Worm (Caenorhabditis elegans) whole organism, young adult: ENCODE measurements around the gene srab-22.

Experiments
- B0261.1 ChIP-seq: sonication (generic microtip); optimal IDR thresholded peaks from 2 replicates; lab custom pipeline; 2016; ENCODE audit warnings: mild to moderate bottlenecking, missing genetic modification characterization, moderate library complexity, missing compliant biosample characterization
- B0336.3 ChIP-seq: fragments of 200-800 bp; sonication (Bioruptor generic); IDR thresholded peaks from 2 replicates; pipeline ENCODE4 v1.3.6; 2022; ENCODE audit warnings: missing genetic modification characterization, missing compliant biosample characterization
- D2030.7 ChIP-seq: fragments of 200-800 bp; sonication (Bioruptor generic); IDR thresholded peaks from 2 replicates; pipeline ENCODE4 v1.3.6; 2022; ENCODE audit warnings: missing genetic modification reagents, missing genetic modification characterization, missing compliant biosample characterization
- F22D6.2 ChIP-seq: sonication (generic microtip); optimal IDR thresholded peaks from 2 replicates; lab custom pipeline; 2016; ENCODE audit warnings: mild to moderate bottlenecking, missing genetic modification characterization, missing compliant biosample characterization
- F49E8.2 ChIP-seq: sonication (generic microtip); optimal IDR thresholded peaks from 3 replicates; lab custom pipeline; 2017; ENCODE audit warnings: missing genetic modification characterization, mild to moderate bottlenecking, missing compliant biosample characterization, antibody characterized with exemption, moderate library complexity; ENCODE audit not compliant: insufficient read depth
- F55B11.4 ChIP-seq: sonication (generic microtip); optimal IDR thresholded peaks from 2 replicates; lab custom pipeline; 2016; ENCODE audit warnings: missing compliant biosample characterization, missing genetic modification characterization, borderline replicate concordance; ENCODE audit not compliant: insufficient read depth
- T26A5.8 ChIP-seq: sonication (generic microtip); optimal IDR thresholded peaks from 2 replicates; lab custom pipeline; 2016; ENCODE audit warnings: missing genetic modification characterization, missing compliant biosample characterization
- Y56A3A.18 ChIP-seq: fragments of 200-800 bp; sonication (Bioruptor generic); IDR thresholded peaks from 2 replicates; pipeline ENCODE4 v1.3.6; 2022; ENCODE audit warnings: missing genetic modification reagents, missing genetic modification characterization, missing compliant biosample characterization
- Y67H2A.10 ChIP-seq: fragments of 200-800 bp; sonication (Bioruptor generic); conservative IDR thresholded peaks from 2 replicates; pipeline ENCODE4 v1.3.6; 2022; ENCODE audit warnings: missing genetic modification reagents, missing genetic modification characterization, missing compliant biosample characterization
- ama-1 ChIP-seq, 3 experiments: fragments of 150-350 bp in 1 of 3; sonication (generic microtip) in 2 of 3; optimal IDR thresholded peaks; 2 replicates each; lab custom pipeline; 2014 to 2018; ENCODE audit warnings: missing biosample characterization in 2 of 3, missing genetic modification characterization in 2 of 3, missing genetic modification reagents in 2 of 3
- aptf-2 ChIP-seq: fragments of 200-800 bp; sonication (Bioruptor generic); conservative IDR thresholded peaks from 2 replicates; pipeline ENCODE4 v1.3.6; 2022; ENCODE audit warnings: missing genetic modification reagents, missing genetic modification characterization, missing compliant biosample characterization
- attf-3 ChIP-seq: fragments of 200-800 bp; sonication (Bioruptor generic); conservative IDR thresholded peaks from 2 replicates; pipeline ENCODE4 v1.3.6; 2022; ENCODE audit warnings: missing genetic modification reagents, missing genetic modification characterization, missing compliant biosample characterization
- attf-5 ChIP-seq: fragments of 200-800 bp; sonication (Bioruptor generic); optimal IDR thresholded peaks from 2 replicates; lab custom pipeline; 2018; ENCODE audit warnings: mild to moderate bottlenecking, missing genetic modification characterization, missing compliant biosample characterization
- cebp-2 ChIP-seq: fragments of 200-800 bp; sonication (Bioruptor generic); IDR thresholded peaks from 2 replicates; pipeline ENCODE4 v1.3.6; 2022; ENCODE audit warnings: missing genetic modification characterization, missing compliant biosample characterization
- ceh-79 ChIP-seq: sonication (generic microtip); optimal IDR thresholded peaks from 2 replicates; lab custom pipeline; 2017; ENCODE audit warnings: mild to moderate bottlenecking, missing genetic modification characterization, missing compliant biosample characterization
- die-1 ChIP-seq: sonication (generic microtip); optimal IDR thresholded peaks from 2 replicates; lab custom pipeline; 2016; ENCODE audit warnings: missing genotype, mild to moderate bottlenecking, missing genetic modification characterization, missing compliant biosample characterization
- egrh-3 ChIP-seq: fragments of 200-800 bp; sonication (Bioruptor generic); IDR thresholded peaks from 2 replicates; pipeline ENCODE4 v1.3.6; 2022; ENCODE audit warnings: missing genetic modification reagents, missing genetic modification characterization, missing compliant biosample characterization
- ekl-4 ChIP-seq: fragments of 200-800 bp; sonication (Bioruptor generic); IDR thresholded peaks from 2 replicates; pipeline ENCODE4 v1.3.6; 2022; ENCODE audit warnings: missing genetic modification reagents, missing genetic modification characterization, missing compliant biosample characterization
- hmg-1.2 ChIP-seq: fragments of 200-800 bp; sonication (Bioruptor generic); IDR thresholded peaks from 2 replicates; pipeline ENCODE4 v1.3.6; 2022; ENCODE audit warnings: missing genetic modification reagents, missing genetic modification characterization, missing compliant biosample characterization
- hmg-20 ChIP-seq: fragments of 200-800 bp; sonication (Bioruptor generic); IDR thresholded peaks from 2 replicates; pipeline ENCODE4 v1.3.6; 2022; ENCODE audit warnings: missing genetic modification reagents, missing genetic modification characterization, missing compliant biosample characterization
- lin-26 ChIP-seq: fragments of 200-800 bp; sonication (Bioruptor generic); IDR thresholded peaks from 2 replicates; pipeline ENCODE4 v1.3.6; 2022; ENCODE audit warnings: missing genetic modification reagents, missing genetic modification characterization, missing compliant biosample characterization
- lin-54 ChIP-seq: fragments of 200-800 bp; sonication (Bioruptor generic); optimal IDR thresholded peaks from 2 replicates; lab custom pipeline; 2018; ENCODE audit warnings: mild to moderate bottlenecking, missing genetic modification characterization, missing compliant biosample characterization
- lsl-1 ChIP-seq: fragments of 200-800 bp; sonication (Bioruptor generic); optimal IDR thresholded peaks from 2 replicates; lab custom pipeline; 2018; ENCODE audit warnings: mild to moderate bottlenecking, missing genetic modification characterization, moderate library complexity, missing compliant biosample characterization
- madf-10 ChIP-seq: sonication (generic microtip); optimal IDR thresholded peaks from 2 replicates; lab custom pipeline; 2016; ENCODE audit warnings: mild to moderate bottlenecking, missing genetic modification characterization, missing compliant biosample characterization
- madf-8 ChIP-seq: fragments of 200-800 bp; sonication (Bioruptor generic); conservative IDR thresholded peaks from 2 replicates; pipeline ENCODE4 v1.3.6; 2022; ENCODE audit warnings: missing genetic modification reagents, missing genetic modification characterization, missing compliant biosample characterization
- mxl-1 ChIP-seq: sonication (generic microtip); optimal IDR thresholded peaks from 2 replicates; lab custom pipeline; 2016; ENCODE audit warnings: missing genetic modification characterization, missing compliant biosample characterization
- nfya-2 ChIP-seq: fragments of 200-800 bp; sonication (Bioruptor generic); IDR thresholded peaks from 2 replicates; pipeline ENCODE4 v1.3.6; 2022; ENCODE audit warnings: missing genetic modification reagents, missing genetic modification characterization, missing compliant biosample characterization
- nfyb-1 ChIP-seq: fragments of 200-800 bp; sonication (Bioruptor generic); IDR thresholded peaks from 2 replicates; pipeline ENCODE4 v1.3.6; 2022; ENCODE audit warnings: missing genetic modification reagents, missing genetic modification characterization, missing compliant biosample characterization
- nhr-27 ChIP-seq: fragments of 200-800 bp; sonication (Bioruptor generic); optimal IDR thresholded peaks from 2 replicates; lab custom pipeline; 2018; ENCODE audit warnings: mild to moderate bottlenecking, missing genetic modification characterization, moderate library complexity, missing compliant biosample characterization
- nhr-90 ChIP-seq: sonication (generic microtip); optimal IDR thresholded peaks from 2 replicates; lab custom pipeline; 2016; ENCODE audit warnings: missing genotype, mild to moderate bottlenecking, missing genetic modification characterization, missing compliant biosample characterization
- rec-8 ChIP-seq, 2 experiments: sonication (generic microtip); optimal IDR thresholded peaks; 2 replicates each; lab custom pipeline; 2016; ENCODE audit warnings: mild to moderate bottlenecking in 2 of 2, missing genetic modification characterization in 2 of 2, missing genetic modification reagents in 2 of 2, missing genotype in 2 of 2, missing biosample characterization in 1 of 2, missing compliant biosample characterization in 1 of 2, moderate library complexity in 1 of 2
- rpc-1 ChIP-seq, 2 experiments: fragments of 150-350 bp in 1 of 2; sonication (generic microtip) in 1 of 2; optimal IDR thresholded peaks; 2 replicates each; lab custom pipeline; 2014 to 2018; ENCODE audit warnings: missing biosample characterization in 1 of 2, missing genetic modification characterization in 1 of 2, missing genetic modification reagents in 1 of 2, missing genotype in 1 of 2
- snpc-3.4 ChIP-seq: sonication (generic microtip); optimal IDR thresholded peaks from 2 replicates; lab custom pipeline; 2017; ENCODE audit warnings: missing genetic modification characterization, mild to moderate bottlenecking, missing compliant biosample characterization, antibody characterized with exemption, moderate library complexity, missing genotype, missing genetic modification reagents
- snpc-4 ChIP-seq, 5 experiments: fragments of 150-350 bp in 1 of 5; sonication (generic microtip) in 4 of 5; optimal IDR thresholded peaks; 2 replicates each; lab custom pipeline; 2014 to 2018; ENCODE audit warnings: missing genetic modification characterization in 5 of 5, missing biosample characterization in 3 of 5, antibody characterized with exemption in 2 of 5, mild to moderate bottlenecking in 2 of 5, missing compliant biosample characterization in 2 of 5, missing genotype in 2 of 5, moderate library complexity in 2 of 5, missing genetic modification reagents in 1 of 5
- sptf-2 ChIP-seq: fragments of 200-800 bp; sonication (Bioruptor generic); optimal IDR thresholded peaks from 2 replicates; lab custom pipeline; 2018; ENCODE audit warnings: mild to moderate bottlenecking, missing genetic modification characterization, missing compliant biosample characterization
- tbp1 ChIP-seq: fragments of 200-800 bp; sonication (Bioruptor generic); optimal IDR thresholded peaks from 2 replicates; lab custom pipeline; 2018; ENCODE audit warnings: mild to moderate bottlenecking, missing genetic modification characterization, missing compliant biosample characterization
- xnd-1 ChIP-seq: sonication (generic microtip); optimal IDR thresholded peaks from 2 replicates; lab custom pipeline; 2016; ENCODE audit warnings: missing genotype, missing genetic modification reagents, missing genetic modification characterization, missing compliant biosample characterization
- zfh-2 ChIP-seq: fragments of 200-800 bp; sonication (Bioruptor generic); conservative IDR thresholded peaks from 2 replicates; pipeline ENCODE4 v1.3.6; 2022; ENCODE audit warnings: missing genetic modification reagents, missing genetic modification characterization, missing compliant biosample characterization
- ztf-3 ChIP-seq: fragments of 200-800 bp; sonication (Bioruptor generic); optimal IDR thresholded peaks from 2 replicates; lab custom pipeline; 2018; ENCODE audit warnings: mild to moderate bottlenecking, missing genetic modification characterization, missing compliant biosample characterization

The srab-22 gene

DNA sequence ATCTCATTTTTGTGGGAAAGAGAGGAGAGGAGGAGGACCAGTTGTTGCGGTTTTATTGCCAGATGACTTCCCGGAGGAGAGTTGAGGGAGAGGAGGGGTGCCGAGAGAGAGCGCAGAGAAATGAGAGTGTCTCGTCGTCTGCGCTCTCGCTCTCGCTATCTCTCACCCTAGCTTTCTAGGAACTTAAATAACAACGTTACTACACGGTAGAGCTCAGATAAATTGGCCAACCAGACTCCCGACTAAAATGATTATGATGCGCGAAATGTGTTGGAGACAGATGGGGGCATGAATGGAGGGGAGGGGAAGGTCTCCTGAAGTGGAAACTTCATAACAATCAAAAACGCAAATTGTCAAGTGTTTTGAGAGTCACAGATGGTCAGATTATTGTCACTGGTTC is 28.4 kb downstream of the srab-22 start:
- TF ChIP-seq attf-3 (GFP tag; lab: Robert Waterston, UW) (no peak), xnd-1 (tag; lab: Kevin White, UChicago) (no peak)

ce11 chrV:3455135-3455747 is 29.1 kb downstream of the srab-22 start:
- TF ChIP-seq nfyb-1 (GFP tag; lab: Robert Waterston, UW) (0 out of 2 replicates have a peak, but pooled peaks have one; percentile 56), madf-8 (no peak), nhr-90 (tag; lab: Kevin White, UChicago) (peak; percentile 53), ceh-79 (tag; lab: Kevin White, UChicago) (no peak), rpc-1 (optimal IDR thresholded peaks at IDR 0.05; lab: Kevin White, UChicago) (peak; percentile 77), rpc-1 (tag; optimal IDR thresholded peaks at IDR 0.05; lab: Kevin White, UChicago) (peak; percentile 82), hmg-20 (GFP tag; lab: Robert Waterston, UW) (no peak), ztf-3 (GFP tag; lab: Kevin White, UChicago) (no peak), cebp-2 (no peak), tbp1 (GFP tag; lab: Kevin White, UChicago) (peak; percentile 84), rec-8 (tag; optimal IDR thresholded peaks at IDR 0.05; lab: Kevin White, UChicago) (peak; percentile 44 to 65), hmg-1.2 (GFP tag; lab: Robert Waterston, UW) (peak; percentile 10; the same call in 1 of the 2 replicates), Y56A3A.18 (GFP tag; lab: Robert Waterston, UW) (0 out of 2 replicates have a peak, but pooled peaks have one; percentile 21), lin-54 (GFP tag; lab: Kevin White, UChicago) (peak; percentile 9), B0261.1 (tag; lab: Kevin White, UChicago) (peak; percentile 64), die-1 (tag; lab: Kevin White, UChicago) (peak; percentile 43), B0336.3 (GFP tag; lab: Robert Waterston, UW) (no peak), zfh-2 (no peak), lin-26 (GFP tag; lab: Robert Waterston, UW) (peak; percentile 82), ama-1 (optimal IDR thresholded peaks at IDR 0.05; lab: Kevin White, UChicago) (no peak), ama-1 (GFP tag; optimal IDR thresholded peaks at IDR 0.05; lab: Kevin White, UChicago) (peak in 1 of 2 experiments; percentile 40), D2030.7 (peak; percentile 10; the same call in 1 of the 2 replicates), snpc-3.4 (tag; lab: Kevin White, UChicago) (peak; percentile 37), mxl-1 (peak; percentile 44), madf-10 (tag; lab: Kevin White, UChicago) (peak; percentile 31), snpc-4 (GFP tag; optimal IDR thresholded peaks at IDR 0.05; lab: Kevin White, UChicago) (no peak), snpc-4 (tag; optimal IDR thresholded peaks at IDR 0.05; lab: Kevin White, UChicago) (peak in 1 of 4 experiments; percentile 7)

DNA sequence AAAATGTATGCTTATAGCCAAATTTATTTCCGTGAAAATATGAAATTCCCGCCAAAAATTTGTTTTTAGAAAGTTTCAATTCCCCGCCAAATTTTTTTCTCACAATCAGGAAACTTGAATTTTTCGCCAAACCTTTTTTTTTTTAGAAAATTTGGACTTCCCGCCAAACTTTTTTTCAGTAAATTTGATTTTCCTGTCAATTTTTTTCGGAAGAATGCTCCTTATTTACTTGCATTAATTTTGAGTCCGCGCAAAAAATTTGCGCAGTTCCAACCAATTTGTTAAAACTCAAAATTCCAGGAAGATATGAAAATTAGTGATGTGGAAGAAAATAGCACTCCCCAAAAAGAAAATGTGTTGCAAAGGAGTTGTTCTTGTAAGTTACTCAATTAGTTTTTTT is 33.7 kb downstream of the srab-22 start, which contains the start of gene slc-28.2:
TSS of gene slc-28.2 (plus strand) at position 301 of the 400 bp plus-strand sequence.
- TF ChIP-seq nfya-2 (GFP tag; lab: Robert Waterston, UW) = no peak
- TF ChIP-seq nhr-27 (tag; lab: Kevin White, UChicago) = no peak
- TF ChIP-seq tbp1 (GFP tag; lab: Kevin White, UChicago) = no peak
- no peak for TF ChIP-seq F22D6.2 (tag; lab: Kevin White, UChicago)
- no peak for TF ChIP-seq die-1 (tag; lab: Kevin White, UChicago)

ce11 chrV:3463514-3463913 is 37.3 kb downstream of the srab-22 start, which contains the start of gene slc-28.1:
slc-28.1 (plus strand) TSS chrV:3463814.
- no peak for TF ChIP-seq T26A5.8 (tag; lab: Kevin White, UChicago)
- TF ChIP-seq lin-54 (GFP tag; lab: Kevin White, UChicago) = no peak
- no peak for TF ChIP-seq F49E8.2 (tag; lab: Kevin White, UChicago)
- no peak for TF ChIP-seq lsl-1 (GFP tag; lab: Kevin White, UChicago)
- no peak for TF ChIP-seq aptf-2 (GFP tag; lab: Robert Waterston, UW)
- no peak for TF ChIP-seq attf-5 (GFP tag; lab: Kevin White, UChicago)
- TF ChIP-seq F55B11.4 (tag; lab: Kevin White, UChicago) = no peak
- TF ChIP-seq hmg-20 (GFP tag; lab: Robert Waterston, UW) = no peak
- no peak for TF ChIP-seq ekl-4 (GFP tag; lab: Robert Waterston, UW)
- TF ChIP-seq egrh-3 (GFP tag; lab: Robert Waterston, UW) = no peak
- no peak for TF ChIP-seq sptf-2 (GFP tag; lab: Kevin White, UChicago)
- TF ChIP-seq Y67H2A.10 (GFP tag; lab: Robert Waterston, UW) = no peak
